Worm (Caenorhabditis elegans): ENCODE measurements around the gene etr-1.
A peak's percentile ranks its signal among the peaks of the same experiment; 100 is the strongest.

The etr-1 gene

ce11 chrII:162182-162581 lies at the start of gene etr-1:
TSS of gene etr-1 (plus strand) at chrII:162374.
- TF ChIP-seq mxl-2 (GFP tag; conservative IDR thresholded peaks at IDR 0.05) (peak; percentile 37; the same call in 1 of the 2 replicates), tag-97 (GFP tag; IDR thresholded peaks at IDR 0.05) (no peak), nhr-6 (tag; optimal IDR thresholded peaks at IDR 0.05) (peak; percentile 47), hlh-30 (tag; optimal IDR thresholded peaks at IDR 0.05; ENCODE audit: insufficient read depth) (peak; percentile 46), ztf-11 (tag; optimal IDR thresholded peaks at IDR 0.05) (no peak), ceh-28 (tag; optimal IDR thresholded peaks at IDR 0.05) (no peak), spr-1 (tag; optimal IDR thresholded peaks at IDR 0.05) (no peak), lin-29 (GFP tag; IDR thresholded peaks at IDR 0.05) (no peak), dmd-6 (GFP tag; IDR thresholded peaks at IDR 0.05) (peak; percentile 92), aha-1 (tag) (peak; percentile 37), attf-4 (tag; optimal IDR thresholded peaks at IDR 0.05) (no peak), daf-16 (GFP tag; optimal IDR thresholded peaks at IDR 0.05) (no peak), daf-16 (tag; optimal IDR thresholded peaks at IDR 0.05) (peak; percentile 82), lin-1 (GFP tag; IDR thresholded peaks at IDR 0.05) (peak; percentile 70), lsy-2 (tag; optimal IDR thresholded peaks at IDR 0.05) (peak in 1 of 2 experiments; percentile 47), lim-7 (GFP tag; IDR thresholded peaks at IDR 0.05) (no peak), tra-1 (GFP tag; IDR thresholded peaks at IDR 0.05) (peak; percentile 84), nhr-28 (tag; optimal IDR thresholded peaks at IDR 0.05) (peak; percentile 92), daf-19 (GFP tag; conservative IDR thresholded peaks at IDR 0.05) (no peak), sdz-12 (GFP tag; optimal IDR thresholded peaks at IDR 0.05) (no peak), hlh-11 (tag; optimal IDR thresholded peaks at IDR 0.05) (peak; percentile 94), dmd-8 (GFP tag; IDR thresholded peaks at IDR 0.05) (no peak), ces-1 (GFP tag; optimal IDR thresholded peaks at IDR 0.05) (no peak), pha-4 (GFP tag; IDR thresholded peaks at IDR 0.05) (no peak), pha-4 (tag; optimal IDR thresholded peaks at IDR 0.05) (no peak), ZK337.2 (GFP tag; IDR thresholded peaks at IDR 0.05) (no peak), jun-1 (tag; optimal IDR thresholded peaks at IDR 0.05) (peak; percentile 22), ceh-82 (tag; optimal IDR thresholded peaks at IDR 0.05) (no peak), pqm-1 (tag; optimal IDR thresholded peaks at IDR 0.05) (peak; percentile 97), ceh-20 (GFP tag; IDR thresholded peaks at IDR 0.05) (peak; percentile 61), gei-8 (GFP tag; optimal IDR thresholded peaks at IDR 0.05) (no peak), nhr-25 (tag; optimal IDR thresholded peaks at IDR 0.05; ENCODE audit: borderline replicate concordance, insufficient read depth) (peak; percentile 16), dpl-1 (GFP tag; optimal IDR thresholded peaks at IDR 0.05) (peak; percentile 30), ama-1 (optimal IDR thresholded peaks at IDR 0.05) (peak; percentile 15), nhr-76 (tag; optimal IDR thresholded peaks at IDR 0.05) (no peak), nhr-48 (tag; optimal IDR thresholded peaks at IDR 0.05) (peak; percentile 71), fos-1 (tag; optimal IDR thresholded peaks at IDR 0.05) (no peak), nhr-11 (tag; optimal IDR thresholded peaks at IDR 0.05) (no peak), nhr-77 (tag; optimal IDR thresholded peaks at IDR 0.05) (peak; percentile 66), unc-62 (GFP tag; optimal IDR thresholded peaks at IDR 0.05 in 1 of 2) (peak in 1 of 2 experiments; percentile 13), unc-62 (tag; optimal IDR thresholded peaks at IDR 0.05) (no peak), arid-1 (GFP tag; conservative IDR thresholded peaks at IDR 0.05) (0 out of 2 replicates have a peak, but pooled peaks have one; percentile 21), nhr-102 (tag; optimal IDR thresholded peaks at IDR 0.05) (no peak), hmg-1.1 (GFP tag; IDR thresholded peaks at IDR 0.05) (0 out of 2 replicates have a peak, but pooled peaks have one; percentile 12), mdl-1 (tag; optimal IDR thresholded peaks at IDR 0.05) (peak in 1 of 2 experiments; percentile 57), skn-1 (tag; optimal IDR thresholded peaks at IDR 0.05) (no peak), ceh-62 (tag; optimal IDR thresholded peaks at IDR 0.05) (no peak), hif-1 (tag; optimal IDR thresholded peaks at IDR 0.05) (no peak), mxl-3 (GFP tag; optimal IDR thresholded peaks at IDR 0.05) (peak; percentile 88), dve-1 (tag; optimal IDR thresholded peaks at IDR 0.05; ENCODE audit: insufficient read depth) (peak; percentile 88), D1046.2 (GFP tag; IDR thresholded peaks at IDR 0.05) (no peak), R02D3.7 (tag; optimal IDR thresholded peaks at IDR 0.05) (no peak), lin-38 (GFP tag; IDR thresholded peaks at IDR 0.05) (peak; percentile 25; the same call in 1 of the 2 replicates)

Data from whole organism, L4 larva.